Worm (Caenorhabditis elegans) whole organism, young adult: ENCODE results near the gene F28G4.4.

ENCODE experiments used
- B0035.1 ChIP-seq: sonication (generic microtip); optimal IDR thresholded peaks from 2 replicates; lab custom pipeline; 2016; ENCODE audit warnings: missing genetic modification characterization, mild to moderate bottlenecking, missing compliant biosample characterization, missing genotype, missing genetic modification reagents
- D2030.7 ChIP-seq: fragments of 200-800 bp; sonication (Bioruptor generic); IDR thresholded peaks from 2 replicates; pipeline ENCODE4 v1.3.6; 2022; ENCODE audit warnings: missing genetic modification reagents, missing genetic modification characterization, missing compliant biosample characterization
- F49E8.2 ChIP-seq: sonication (generic microtip); optimal IDR thresholded peaks from 3 replicates; lab custom pipeline; 2017; ENCODE audit warnings: missing genetic modification characterization, mild to moderate bottlenecking, missing compliant biosample characterization, antibody characterized with exemption, moderate library complexity; ENCODE audit not compliant: insufficient read depth
- F52B5.7 ChIP-seq: sonication (generic microtip); optimal IDR thresholded peaks from 2 replicates; lab custom pipeline; 2016; ENCODE audit warnings: mild to moderate bottlenecking, missing genetic modification characterization, missing compliant biosample characterization
- dpl-1 ChIP-seq: fragments of 150-350 bp; optimal IDR thresholded peaks from 2 replicates; lab custom pipeline; 2014; ENCODE audit warnings: missing biosample characterization, missing genetic modification reagents, missing genetic modification characterization
- efl-1 ChIP-seq: fragments of 150-350 bp; optimal IDR thresholded peaks from 2 replicates; lab custom pipeline; 2014; ENCODE audit warnings: missing biosample characterization, missing genetic modification reagents, missing genetic modification characterization
- hlh-26 ChIP-seq: fragments of 200-800 bp; sonication (Bioruptor generic); conservative IDR thresholded peaks from 2 replicates; pipeline ENCODE4 v1.3.6; 2022; ENCODE audit warnings: missing genetic modification reagents, missing genetic modification characterization, missing compliant biosample characterization
- repo-1 ChIP-seq: sonication (generic microtip); optimal IDR thresholded peaks from 2 replicates; lab custom pipeline; 2017; ENCODE audit warnings: mild to moderate bottlenecking, missing genetic modification characterization, missing compliant biosample characterization
- sea-2 ChIP-seq: fragments of 200-800 bp; sonication (Bioruptor generic); IDR thresholded peaks from 2 replicates; pipeline ENCODE4 v1.3.6; 2022; ENCODE audit warnings: missing genetic modification characterization, missing compliant biosample characterization
- snpc-4 ChIP-seq, 5 experiments: fragments of 150-350 bp in 1 of 5; sonication (generic microtip) in 4 of 5; optimal IDR thresholded peaks; 2 replicates each; lab custom pipeline; 2014 to 2018; ENCODE audit warnings: missing genetic modification characterization in 5 of 5, missing biosample characterization in 3 of 5, antibody characterized with exemption in 2 of 5, mild to moderate bottlenecking in 2 of 5, missing compliant biosample characterization in 2 of 5, missing genotype in 2 of 5, moderate library complexity in 2 of 5, missing genetic modification reagents in 1 of 5
- tbp1 ChIP-seq: fragments of 200-800 bp; sonication (Bioruptor generic); optimal IDR thresholded peaks from 2 replicates; lab custom pipeline; 2018; ENCODE audit warnings: mild to moderate bottlenecking, missing genetic modification characterization, missing compliant biosample characterization
- tbx-9 ChIP-seq: sonication (generic microtip); optimal IDR thresholded peaks from 2 replicates; lab custom pipeline; 2016; ENCODE audit warnings: borderline replicate concordance, missing genetic modification characterization, inconsistent platforms, missing compliant biosample characterization
- zfh-2 ChIP-seq: fragments of 200-800 bp; sonication (Bioruptor generic); conservative IDR thresholded peaks from 2 replicates; pipeline ENCODE4 v1.3.6; 2022; ENCODE audit warnings: missing genetic modification reagents, missing genetic modification characterization, missing compliant biosample characterization
- ztf-26 ChIP-seq: sonication (generic microtip); optimal IDR thresholded peaks from 2 replicates; lab custom pipeline; 2017; ENCODE audit warnings: missing genetic modification characterization, missing compliant biosample characterization

DNA sequence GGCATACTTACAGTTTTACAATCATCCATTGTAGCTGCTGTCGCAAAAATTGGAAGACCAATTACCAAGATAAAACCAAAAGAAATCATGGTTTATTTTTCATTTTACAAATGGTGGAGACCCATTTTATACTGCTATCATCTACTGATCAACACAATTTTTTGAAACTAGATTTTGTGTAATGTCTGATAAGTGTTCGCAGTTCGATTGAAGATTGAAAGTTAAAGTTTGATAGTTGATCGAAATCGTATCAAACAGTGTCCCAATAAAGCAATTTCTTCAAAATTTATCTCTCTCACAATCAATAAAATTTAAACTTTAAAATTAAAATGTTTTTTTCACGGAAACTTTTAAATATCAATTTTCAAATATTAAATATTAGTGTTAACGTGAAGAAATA lies 14.6 kb downstream of the F28G4.4 start, which contains the start of gene T13F3.6:
- TF ChIP-seq tbp1 (GFP tag; lab: Kevin White, UChicago) (no peak), dpl-1 (GFP tag; lab: Kevin White, UChicago) (no peak), tbx-9 (tag; lab: Kevin White, UChicago) (no peak), zfh-2 (GFP tag; lab: Robert Waterston, UW) (no peak), D2030.7 (GFP tag; lab: Robert Waterston, UW) (no peak), F49E8.2 (no peak), efl-1 (GFP tag; lab: Kevin White, UChicago) (no peak), ztf-26 (tag; lab: Kevin White, UChicago) (no peak), sea-2 (GFP tag; lab: Robert Waterston, UW) (no peak), repo-1 (tag; lab: Kevin White, UChicago) (no peak), F52B5.7 (tag; lab: Kevin White, UChicago) (no peak), hlh-26 (no peak), snpc-4 (GFP tag; optimal IDR thresholded peaks at IDR 0.05; lab: Kevin White, UChicago) (no peak), snpc-4 (tag; optimal IDR thresholded peaks at IDR 0.05; lab: Kevin White, UChicago) (no peak), B0035.1 (tag; lab: Kevin White, UChicago) (no peak)
